Worm (Caenorhabditis elegans) whole organism, young adult: ENCODE results near the gene miga-1.

Experiments
- C06A6.2 ChIP-seq: fragments of 200-800 bp; sonication (Bioruptor generic); conservative IDR thresholded peaks from 2 replicates; pipeline ENCODE4 v1.3.6; 2022; ENCODE audit warnings: missing genetic modification characterization, missing compliant biosample characterization
- F10E7.11 ChIP-seq: sonication (generic microtip); optimal IDR thresholded peaks from 2 replicates; lab custom pipeline; 2017; ENCODE audit warnings: mild to moderate bottlenecking, missing genetic modification characterization, moderate library complexity, missing compliant biosample characterization
- F23B12.7 ChIP-seq: sonication (generic microtip); optimal IDR thresholded peaks from 2 replicates; lab custom pipeline; 2017; ENCODE audit warnings: missing genetic modification characterization, mild to moderate bottlenecking, missing compliant biosample characterization, antibody characterized with exemption, moderate library complexity; ENCODE audit not compliant: insufficient read depth
- F33H1.4 ChIP-seq: fragments of 200-800 bp; sonication (Bioruptor generic); IDR thresholded peaks from 2 replicates; pipeline ENCODE4 v1.3.6; 2022; ENCODE audit warnings: missing genetic modification reagents, missing genetic modification characterization, missing compliant biosample characterization
- F49E8.2 ChIP-seq: sonication (generic microtip); optimal IDR thresholded peaks from 3 replicates; lab custom pipeline; 2017; ENCODE audit warnings: missing genetic modification characterization, mild to moderate bottlenecking, missing compliant biosample characterization, antibody characterized with exemption, moderate library complexity; ENCODE audit not compliant: insufficient read depth
- F55B11.4 ChIP-seq: sonication (generic microtip); optimal IDR thresholded peaks from 2 replicates; lab custom pipeline; 2016; ENCODE audit warnings: missing compliant biosample characterization, missing genetic modification characterization, borderline replicate concordance; ENCODE audit not compliant: insufficient read depth
- F57C9.4 ChIP-seq: sonication (generic microtip); optimal IDR thresholded peaks from 2 replicates; lab custom pipeline; 2017; ENCODE audit warnings: mild to moderate bottlenecking, missing genetic modification characterization, missing compliant biosample characterization
- K11D2.4 ChIP-seq: fragments of 200-800 bp; sonication (Bioruptor generic); IDR thresholded peaks from 2 replicates; pipeline ENCODE4 v1.3.6; 2022; ENCODE audit warnings: missing genetic modification reagents, missing genetic modification characterization, missing compliant biosample characterization
- Y79H2A.3 ChIP-seq: fragments of 200-800 bp; sonication (Bioruptor generic); conservative IDR thresholded peaks from 2 replicates; pipeline ENCODE4 v1.3.6; 2022; ENCODE audit warnings: missing genetic modification reagents, missing genetic modification characterization, missing compliant biosample characterization
- akir-1 ChIP-seq: fragments of 200-800 bp; sonication (Bioruptor generic); optimal IDR thresholded peaks from 2 replicates; lab custom pipeline; 2018; ENCODE audit warnings: mild to moderate bottlenecking, missing genetic modification characterization, moderate library complexity, missing compliant biosample characterization
- ceh-58 ChIP-seq: fragments of 200-800 bp; sonication (Bioruptor generic); IDR thresholded peaks from 2 replicates; pipeline ENCODE4 v1.3.6; 2022; ENCODE audit warnings: missing genetic modification characterization, missing compliant biosample characterization
- chd-7 ChIP-seq: sonication (generic microtip); optimal IDR thresholded peaks from 2 replicates; lab custom pipeline; 2016; ENCODE audit warnings: mild to moderate bottlenecking, missing genetic modification characterization, moderate library complexity, missing compliant biosample characterization
- die-1 ChIP-seq: sonication (generic microtip); optimal IDR thresholded peaks from 2 replicates; lab custom pipeline; 2016; ENCODE audit warnings: missing genotype, mild to moderate bottlenecking, missing genetic modification characterization, missing compliant biosample characterization
- dox-1 ChIP-seq: fragments of 200-800 bp; sonication (Bioruptor generic); IDR thresholded peaks from 2 replicates; pipeline ENCODE4 v1.3.6; 2022; ENCODE audit warnings: missing genetic modification reagents, missing genetic modification characterization, missing compliant biosample characterization
- egl-18 ChIP-seq: fragments of 200-800 bp; sonication (Bioruptor generic); IDR thresholded peaks from 2 replicates; pipeline ENCODE4 v1.3.6; 2022; ENCODE audit warnings: missing genetic modification reagents, missing genetic modification characterization, missing compliant biosample characterization
- egl-44 ChIP-seq: fragments of 200-800 bp; sonication (Bioruptor generic); IDR thresholded peaks from 2 replicates; pipeline ENCODE4 v1.3.6; 2022; ENCODE audit warnings: missing genetic modification reagents, missing genetic modification characterization, missing compliant biosample characterization
- gei-17 ChIP-seq: fragments of 200-800 bp; sonication (Bioruptor generic); optimal IDR thresholded peaks from 2 replicates; lab custom pipeline; 2018; ENCODE audit warnings: mild to moderate bottlenecking, missing genetic modification characterization, missing compliant biosample characterization
- hlh-26 ChIP-seq: fragments of 200-800 bp; sonication (Bioruptor generic); conservative IDR thresholded peaks from 2 replicates; pipeline ENCODE4 v1.3.6; 2022; ENCODE audit warnings: missing genetic modification reagents, missing genetic modification characterization, missing compliant biosample characterization
- hmg-20 ChIP-seq: fragments of 200-800 bp; sonication (Bioruptor generic); IDR thresholded peaks from 2 replicates; pipeline ENCODE4 v1.3.6; 2022; ENCODE audit warnings: missing genetic modification reagents, missing genetic modification characterization, missing compliant biosample characterization
- let-526 ChIP-seq: fragments of 200-800 bp; sonication (Bioruptor generic); IDR thresholded peaks from 2 replicates; pipeline ENCODE4 v1.3.6; 2022; ENCODE audit warnings: missing genetic modification reagents, missing genetic modification characterization, missing compliant biosample characterization
- let-607 ChIP-seq, 2 experiments: fragments of 200-800 bp in 1 of 2; sonication (Bioruptor generic) in 1 of 2; sonication (generic microtip) in 1 of 2; optimal IDR thresholded peaks; 2 replicates each; lab custom pipeline; 2016 to 2018; ENCODE audit warnings: mild to moderate bottlenecking in 2 of 2, missing compliant biosample characterization in 2 of 2, missing genetic modification characterization in 2 of 2, moderate library complexity in 2 of 2, missing genotype in 1 of 2
- lin-26 ChIP-seq: fragments of 200-800 bp; sonication (Bioruptor generic); IDR thresholded peaks from 2 replicates; pipeline ENCODE4 v1.3.6; 2022; ENCODE audit warnings: missing genetic modification reagents, missing genetic modification characterization, missing compliant biosample characterization
- lsy-27 ChIP-seq: sonication (generic microtip); optimal IDR thresholded peaks from 2 replicates; lab custom pipeline; 2017; ENCODE audit warnings: missing genetic modification characterization, mild to moderate bottlenecking, missing compliant biosample characterization, antibody characterized with exemption, missing genotype, borderline replicate concordance; ENCODE audit not compliant: insufficient read depth
- madf-10 ChIP-seq: sonication (generic microtip); optimal IDR thresholded peaks from 2 replicates; lab custom pipeline; 2016; ENCODE audit warnings: mild to moderate bottlenecking, missing genetic modification characterization, missing compliant biosample characterization
- mel-28 ChIP-seq: sonication (generic microtip); optimal IDR thresholded peaks from 2 replicates; lab custom pipeline; 2016; ENCODE audit warnings: borderline replicate concordance, mild to moderate bottlenecking, missing genetic modification characterization, missing compliant biosample characterization
- nhr-179 ChIP-seq: sonication (generic microtip); optimal IDR thresholded peaks from 2 replicates; lab custom pipeline; 2016; ENCODE audit warnings: mild to moderate bottlenecking, missing genetic modification characterization, missing compliant biosample characterization
- nhr-27 ChIP-seq: fragments of 200-800 bp; sonication (Bioruptor generic); optimal IDR thresholded peaks from 2 replicates; lab custom pipeline; 2018; ENCODE audit warnings: mild to moderate bottlenecking, missing genetic modification characterization, moderate library complexity, missing compliant biosample characterization
- pbrm-1 ChIP-seq: fragments of 200-800 bp; sonication (Bioruptor generic); IDR thresholded peaks from 2 replicates; pipeline ENCODE4 v1.3.6; 2022; ENCODE audit warnings: missing genetic modification reagents, missing genetic modification characterization, missing compliant biosample characterization
- rec-8 ChIP-seq, 2 experiments: sonication (generic microtip); optimal IDR thresholded peaks; 2 replicates each; lab custom pipeline; 2016; ENCODE audit warnings: mild to moderate bottlenecking in 2 of 2, missing genetic modification characterization in 2 of 2, missing genetic modification reagents in 2 of 2, missing genotype in 2 of 2, missing biosample characterization in 1 of 2, missing compliant biosample characterization in 1 of 2, moderate library complexity in 1 of 2
- repo-1 ChIP-seq: sonication (generic microtip); optimal IDR thresholded peaks from 2 replicates; lab custom pipeline; 2017; ENCODE audit warnings: mild to moderate bottlenecking, missing genetic modification characterization, missing compliant biosample characterization
- sea-2 ChIP-seq: fragments of 200-800 bp; sonication (Bioruptor generic); IDR thresholded peaks from 2 replicates; pipeline ENCODE4 v1.3.6; 2022; ENCODE audit warnings: missing genetic modification characterization, missing compliant biosample characterization
- somi-1 ChIP-seq: fragments of 200-800 bp; sonication (Bioruptor generic); optimal IDR thresholded peaks from 2 replicates; lab custom pipeline; 2018; ENCODE audit warnings: mild to moderate bottlenecking, missing genetic modification characterization, missing compliant biosample characterization
- tbp1 ChIP-seq: fragments of 200-800 bp; sonication (Bioruptor generic); optimal IDR thresholded peaks from 2 replicates; lab custom pipeline; 2018; ENCODE audit warnings: mild to moderate bottlenecking, missing genetic modification characterization, missing compliant biosample characterization
- unc-130 ChIP-seq: sonication (generic microtip); optimal IDR thresholded peaks from 2 replicates; lab custom pipeline; 2016; ENCODE audit warnings: missing genetic modification reagents, missing genetic modification characterization, missing compliant biosample characterization
- zim-3 ChIP-seq: sonication (generic microtip); optimal IDR thresholded peaks from 2 replicates; lab custom pipeline; 2017; ENCODE audit warnings: mild to moderate bottlenecking, missing genetic modification characterization, moderate library complexity, missing compliant biosample characterization
- ztf-18 ChIP-seq: sonication (generic microtip); optimal IDR thresholded peaks from 2 replicates; lab custom pipeline; 2016; ENCODE audit warnings: missing genotype, mild to moderate bottlenecking, missing genetic modification characterization, missing compliant biosample characterization
- ztf-25 ChIP-seq: fragments of 200-800 bp; sonication (Bioruptor generic); IDR thresholded peaks from 2 replicates; pipeline ENCODE4 v1.3.6; 2022; ENCODE audit warnings: missing genetic modification reagents, missing genetic modification characterization, missing compliant biosample characterization
- ztf-6 ChIP-seq: fragments of 200-800 bp; sonication (Bioruptor generic); IDR thresholded peaks from 2 replicates; pipeline ENCODE4 v1.3.6; 2022; ENCODE audit warnings: missing genetic modification reagents, missing genetic modification characterization, missing compliant biosample characterization

Gene miga-1

DNA sequence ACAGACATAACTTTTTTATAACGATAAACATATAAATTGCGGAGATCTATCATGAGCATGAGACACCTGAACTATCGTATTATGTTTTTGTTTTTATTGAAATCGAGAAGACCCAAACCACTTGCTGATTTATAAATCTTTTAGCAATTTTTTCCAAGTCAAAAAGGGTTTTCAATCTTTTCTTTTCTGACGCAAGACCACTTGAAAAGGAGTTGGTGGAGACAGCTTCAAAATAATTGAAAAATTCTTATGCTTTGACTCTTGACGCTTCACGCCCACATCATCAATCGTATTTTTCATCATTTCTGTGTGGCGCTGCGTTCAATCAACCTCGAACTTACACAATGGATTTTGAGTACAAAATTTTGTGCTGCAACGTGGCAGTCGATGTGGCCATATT lies 29.3 kb downstream of the miga-1 start, which contains the start of gene F23H12.7:
Gene F23H12.7, plus strand, starts transcription at position 301 of the 400 bp plus-strand sequence.
- no peak for TF ChIP-seq repo-1 (tag; lab: Kevin White, UChicago)
- TF ChIP-seq zim-3 (tag; lab: Kevin White, UChicago) = no peak
- TF ChIP-seq chd-7 = no peak
- TF ChIP-seq F49E8.2 (tag; lab: Kevin White, UChicago) = no peak
- TF ChIP-seq ztf-25 (GFP tag; lab: Robert Waterston, UW) = no peak
- TF ChIP-seq egl-44 = no peak
- no peak for TF ChIP-seq unc-130 (GFP tag; lab: Kevin White, UChicago)
- no peak for TF ChIP-seq let-607 (tag; optimal IDR thresholded peaks at IDR 0.05; lab: Kevin White, UChicago)
- no peak for TF ChIP-seq F55B11.4 (tag; lab: Kevin White, UChicago)
- no peak for TF ChIP-seq akir-1 (GFP tag; lab: Kevin White, UChicago)
- no peak for TF ChIP-seq ceh-58 (GFP tag; lab: Robert Waterston, UW)
- no peak for TF ChIP-seq madf-10 (tag; lab: Kevin White, UChicago)
- TF ChIP-seq hmg-20 (GFP tag; lab: Robert Waterston, UW) = no peak
- TF ChIP-seq let-526 (GFP tag; lab: Robert Waterston, UW) = no peak
- no peak for TF ChIP-seq ztf-6
- TF ChIP-seq F23B12.7 (tag; lab: Kevin White, UChicago) = no peak
- no peak for TF ChIP-seq lin-26 (GFP tag; lab: Robert Waterston, UW)
- no peak for TF ChIP-seq nhr-27 (tag; lab: Kevin White, UChicago)
- no peak for TF ChIP-seq pbrm-1 (GFP tag; lab: Robert Waterston, UW)
- TF ChIP-seq mel-28 (tag; lab: Kevin White, UChicago) = no peak

DNA sequence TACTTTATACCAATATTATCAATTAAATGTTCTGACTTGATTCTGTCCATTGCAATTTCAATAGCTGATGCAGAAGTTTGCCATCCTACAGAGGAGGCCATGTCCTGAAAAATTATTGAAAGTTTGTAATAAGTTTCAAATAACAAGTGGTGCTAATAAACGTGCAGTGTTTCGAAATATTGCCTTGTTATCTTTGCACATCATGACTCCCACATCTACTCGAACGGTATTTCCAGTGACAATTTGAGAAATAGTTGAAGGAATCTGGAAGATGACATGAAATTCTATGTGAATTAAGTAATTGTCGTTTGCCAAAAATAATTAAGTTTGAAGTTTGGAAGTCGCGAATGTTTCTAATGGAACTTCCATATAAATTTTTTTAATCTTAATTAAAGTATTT lies 31.2 kb downstream of the miga-1 start, which contains the start of gene gcy-13:
Gene gcy-13, minus strand, starts transcription at position 101 of the 400 bp plus-strand sequence.
- TF ChIP-seq hlh-26 = no peak
- TF ChIP-seq F57C9.4 (tag; lab: Kevin White, UChicago) = no peak
- TF ChIP-seq somi-1 (GFP tag; lab: Kevin White, UChicago) = no peak
- TF ChIP-seq let-607 (tag; optimal IDR thresholded peaks at IDR 0.05; lab: Kevin White, UChicago) = no peak
- TF ChIP-seq repo-1 (tag; lab: Kevin White, UChicago) = no peak
- TF ChIP-seq C06A6.2 = no peak
- TF ChIP-seq let-526 (GFP tag; lab: Robert Waterston, UW) = no peak
- TF ChIP-seq zim-3 (tag; lab: Kevin White, UChicago) = no peak
- TF ChIP-seq gei-17 = no peak
- no peak for TF ChIP-seq Y79H2A.3 (GFP tag; lab: Robert Waterston, UW)
- no peak for TF ChIP-seq ztf-18
- TF ChIP-seq, all 124 proteins: peak for 0

DNA sequence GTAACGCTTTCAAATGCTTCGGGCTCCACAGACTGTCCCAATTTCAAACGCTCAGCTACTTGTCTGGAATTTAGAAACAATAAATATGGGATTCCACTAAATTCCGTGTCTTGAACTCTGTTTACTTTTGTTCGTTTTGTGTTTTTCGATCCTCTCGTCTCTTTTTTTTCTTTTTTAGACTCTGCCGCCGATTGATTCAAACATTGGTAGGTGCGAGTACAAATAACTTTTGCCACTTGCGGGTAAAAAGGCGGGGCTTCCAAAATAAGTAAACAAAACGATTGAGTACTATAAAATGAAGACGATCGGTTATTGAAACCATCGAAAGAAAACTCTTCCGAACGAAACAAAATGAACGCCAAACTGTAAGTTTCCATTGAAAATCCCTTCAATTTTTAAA lies 35.6 kb downstream of the miga-1 start, which contains the start of gene fipr-2:
Gene fipr-2, plus strand, starts transcription at position 245 of the 400 bp plus-strand sequence.
- TF ChIP-seq nhr-179 (tag; lab: Kevin White, UChicago) = no peak
- no peak for TF ChIP-seq K11D2.4 (GFP tag; lab: Robert Waterston, UW)
- no peak for TF ChIP-seq tbp1 (GFP tag; lab: Kevin White, UChicago)
- no peak for TF ChIP-seq F33H1.4 (GFP tag; lab: Robert Waterston, UW)
- no peak for TF ChIP-seq egl-18 (GFP tag; lab: Robert Waterston, UW)
- TF ChIP-seq die-1 (tag; lab: Kevin White, UChicago) = no peak
- TF ChIP-seq unc-130 (GFP tag; lab: Kevin White, UChicago) = no peak
- TF ChIP-seq sea-2 (GFP tag; lab: Robert Waterston, UW) = no peak
- TF ChIP-seq F10E7.11 (tag; lab: Kevin White, UChicago) = no peak
- no peak for TF ChIP-seq lsy-27 (tag; lab: Kevin White, UChicago)
- no peak for TF ChIP-seq rec-8 (tag; optimal IDR thresholded peaks at IDR 0.05; lab: Kevin White, UChicago)
- no peak for TF ChIP-seq dox-1 (GFP tag; lab: Robert Waterston, UW)
